Worm (Caenorhabditis elegans) whole organism, L4 larva: ENCODE data around the gene F29A7.6.

ENCODE experiments used
- D1046.2 ChIP-seq: fragments of 200-800 bp; sonication (Bioruptor generic); IDR thresholded peaks from 2 replicates; pipeline ENCODE4 v1.3.6; 2022; ENCODE audit warnings: missing genetic modification characterization, missing compliant biosample characterization
- F10B5.3 ChIP-seq: sonication (generic microtip); optimal IDR thresholded peaks from 2 replicates; lab custom pipeline; 2016; ENCODE audit warnings: mild to moderate bottlenecking, missing genetic modification characterization, missing compliant biosample characterization
- F26F4.8 ChIP-seq: fragments of 200-800 bp; sonication (Bioruptor generic); conservative IDR thresholded peaks from 2 replicates; pipeline ENCODE4 v1.3.6; 2022; ENCODE audit warnings: missing genetic modification characterization, missing compliant biosample characterization
- F37D6.2 ChIP-seq: sonication (generic microtip); optimal IDR thresholded peaks from 2 replicates; lab custom pipeline; 2016; ENCODE audit warnings: mild to moderate bottlenecking, missing genetic modification characterization, missing compliant biosample characterization
- F44E2.7 ChIP-seq: fragments of 200-800 bp; sonication (Bioruptor generic); IDR thresholded peaks from 2 replicates; pipeline ENCODE4 v2.1.2; 2022; ENCODE audit warnings: missing genetic modification characterization, missing compliant biosample characterization
- T26A8.4 ChIP-seq: fragments of 200-800 bp; sonication (Bioruptor generic); IDR thresholded peaks from 2 replicates; pipeline ENCODE4 v1.3.6; 2022; ENCODE audit warnings: missing genetic modification characterization, missing compliant biosample characterization
- Y105C5A.15 ChIP-seq: fragments of 200-800 bp; sonication (Bioruptor generic); IDR thresholded peaks from 2 replicates; pipeline ENCODE4 v1.3.6; 2022; ENCODE audit warnings: missing genetic modification characterization, missing compliant biosample characterization
- Y48G9A.11 ChIP-seq: fragments of 200-800 bp; sonication (Bioruptor generic); IDR thresholded peaks from 2 replicates; pipeline ENCODE4 v1.3.6; 2022; ENCODE audit warnings: missing genetic modification reagents, missing genetic modification characterization, missing compliant biosample characterization
- Y75B8A.6 ChIP-seq: fragments of 200-800 bp; sonication (Bioruptor generic); IDR thresholded peaks from 2 replicates; pipeline ENCODE4 v1.3.6; 2022; ENCODE audit warnings: missing genetic modification reagents, missing genetic modification characterization, missing compliant biosample characterization
- aha-1 ChIP-seq: fragments of 150-350 bp; peaks from one replicate; lab custom pipeline; 2014; ENCODE audit warnings: missing biosample characterization, missing genetic modification characterization
- arid-1 ChIP-seq: fragments of 200-800 bp; sonication (Bioruptor generic); conservative IDR thresholded peaks from 2 replicates; pipeline ENCODE4 v1.3.6; 2022; ENCODE audit warnings: missing genetic modification reagents, missing genetic modification characterization, missing compliant biosample characterization
- ceh-20 ChIP-seq: fragments of 200-800 bp; sonication (Bioruptor generic); IDR thresholded peaks from 2 replicates; pipeline ENCODE4 v1.3.6; 2022; ENCODE audit warnings: missing genetic modification reagents, missing genetic modification characterization, missing compliant biosample characterization
- ceh-44 ChIP-seq: fragments of 200-800 bp; sonication (Bioruptor generic); IDR thresholded peaks from 2 replicates; pipeline ENCODE4 v1.3.6; 2022; ENCODE audit warnings: missing genetic modification reagents, missing genetic modification characterization, missing compliant biosample characterization
- ces-1 ChIP-seq: fragments of 150-350 bp; sonication (generic microtip); optimal IDR thresholded peaks from 4 replicates; lab custom pipeline; 2014; ENCODE audit warnings: missing biosample characterization, missing genetic modification reagents, missing genetic modification characterization
- daf-16 ChIP-seq, 3 experiments: sonication (generic microtip); optimal IDR thresholded peaks; 2 replicates each; lab custom pipeline; 2016 to 2017; ENCODE audit warnings: missing genetic modification characterization in 3 of 3, missing genetic modification reagents in 3 of 3, mild to moderate bottlenecking in 2 of 3, missing compliant biosample characterization in 2 of 3, missing biosample characterization in 1 of 3, moderate library complexity in 1 of 3
- daf-19 ChIP-seq: fragments of 200-800 bp; sonication (Bioruptor generic); conservative IDR thresholded peaks from 2 replicates; pipeline ENCODE4 v1.3.6; 2022; ENCODE audit warnings: missing genetic modification characterization, missing compliant biosample characterization
- daf-8 ChIP-seq: fragments of 200-800 bp; sonication (Bioruptor generic); IDR thresholded peaks from 2 replicates; pipeline ENCODE4 v1.3.6; 2022; ENCODE audit warnings: missing genetic modification characterization, missing compliant biosample characterization
- dmd-6 ChIP-seq: fragments of 200-800 bp; sonication (Bioruptor generic); IDR thresholded peaks from 2 replicates; pipeline ENCODE4 v1.3.6; 2022; ENCODE audit warnings: missing genetic modification reagents, missing genetic modification characterization, missing compliant biosample characterization
- dmd-8 ChIP-seq: fragments of 200-800 bp; sonication (Bioruptor generic); IDR thresholded peaks from 2 replicates; pipeline ENCODE4 v1.3.6; 2022; ENCODE audit warnings: missing genetic modification characterization, missing compliant biosample characterization
- dmd-9 ChIP-seq: fragments of 200-800 bp; sonication (Bioruptor generic); IDR thresholded peaks from 2 replicates; pipeline ENCODE4 v1.3.6; 2022; ENCODE audit warnings: missing genetic modification reagents, missing genetic modification characterization, missing compliant biosample characterization
- egl-43 ChIP-seq: fragments of 200-800 bp; sonication (Bioruptor generic); IDR thresholded peaks from 2 replicates; pipeline ENCODE4 v1.3.6; 2022; ENCODE audit warnings: missing genetic modification reagents, missing genetic modification characterization, missing compliant biosample characterization
- fkh-10 ChIP-seq: fragments of 150-350 bp; optimal IDR thresholded peaks from 2 replicates; lab custom pipeline; 2014; ENCODE audit warnings: missing biosample characterization, missing genetic modification reagents, missing genetic modification characterization
- gei-8 ChIP-seq: fragments of 200-800 bp; sonication (Bioruptor generic); optimal IDR thresholded peaks from 2 replicates; lab custom pipeline; 2018; ENCODE audit warnings: mild to moderate bottlenecking, missing genetic modification characterization, missing compliant biosample characterization
- hlh-30 ChIP-seq: sonication (generic microtip); optimal IDR thresholded peaks from 2 replicates; lab custom pipeline; 2017; ENCODE audit warnings: antibody characterized with exemption, mild to moderate bottlenecking, missing genetic modification characterization, missing compliant biosample characterization; ENCODE audit not compliant: insufficient read depth
- lim-7 ChIP-seq: fragments of 200-800 bp; sonication (Bioruptor generic); IDR thresholded peaks from 2 replicates; pipeline ENCODE4 v1.3.6; 2022; ENCODE audit warnings: missing genetic modification characterization, missing compliant biosample characterization
- lin-1 ChIP-seq: fragments of 200-800 bp; sonication (Bioruptor generic); IDR thresholded peaks from 2 replicates; pipeline ENCODE4 v1.3.6; 2022; ENCODE audit warnings: missing genetic modification reagents, missing genetic modification characterization, missing compliant biosample characterization
- lin-13 ChIP-seq: fragments of 150-350 bp; optimal IDR thresholded peaks from 2 replicates; lab custom pipeline; 2014; ENCODE audit warnings: missing biosample characterization, missing genetic modification reagents, missing genetic modification characterization
- lin-29 ChIP-seq: fragments of 200-800 bp; sonication (Bioruptor generic); IDR thresholded peaks from 2 replicates; pipeline ENCODE4 v1.3.6; 2022; ENCODE audit warnings: missing genetic modification reagents, missing genetic modification characterization, missing compliant biosample characterization
- lin-38 ChIP-seq: fragments of 200-800 bp; sonication (Bioruptor generic); IDR thresholded peaks from 2 replicates; pipeline ENCODE4 v1.3.6; 2022; ENCODE audit warnings: missing genetic modification reagents, missing genetic modification characterization, missing compliant biosample characterization
- lir-3 ChIP-seq: sonication (generic microtip); optimal IDR thresholded peaks from 2 replicates; lab custom pipeline; 2016; ENCODE audit warnings: mild to moderate bottlenecking, missing genetic modification characterization, missing compliant biosample characterization
- madf-5 ChIP-seq, 2 experiments: fragments of 200-800 bp; sonication (Bioruptor generic); IDR thresholded peaks; 2 replicates each; pipeline ENCODE4 v1.3.6; 2022; ENCODE audit warnings: missing compliant biosample characterization in 2 of 2, missing genetic modification characterization in 2 of 2
- madf-9 ChIP-seq: fragments of 200-800 bp; sonication (Bioruptor generic); conservative IDR thresholded peaks from 2 replicates; pipeline ENCODE4 v1.3.6; 2022; ENCODE audit warnings: missing genetic modification reagents, missing genetic modification characterization, missing compliant biosample characterization
- mdt-29 ChIP-seq: fragments of 200-800 bp; sonication (Bioruptor generic); IDR thresholded peaks from 2 replicates; pipeline ENCODE4 v1.3.6; 2022; ENCODE audit warnings: missing genetic modification reagents, missing genetic modification characterization, missing compliant biosample characterization
- mes-2 ChIP-seq: sonication (generic microtip); optimal IDR thresholded peaks from 2 replicates; lab custom pipeline; 2016; ENCODE audit warnings: missing genotype, mild to moderate bottlenecking, missing genetic modification characterization, missing compliant biosample characterization; ENCODE audit not compliant: poor library complexity, severe bottlenecking
- mxl-2 ChIP-seq: fragments of 200-800 bp; sonication (Bioruptor generic); conservative IDR thresholded peaks from 2 replicates; pipeline ENCODE4 v1.3.6; 2022; ENCODE audit warnings: missing genetic modification reagents, missing genetic modification characterization, missing compliant biosample characterization
- nhr-11 ChIP-seq: fragments of 150-350 bp; optimal IDR thresholded peaks from 2 replicates; lab custom pipeline; 2014; ENCODE audit warnings: missing biosample characterization, missing genetic modification characterization
- nhr-41 ChIP-seq: fragments of 200-800 bp; sonication (Bioruptor generic); IDR thresholded peaks from 2 replicates; pipeline ENCODE4 v1.3.6; 2022; ENCODE audit warnings: missing genetic modification reagents, missing genetic modification characterization, missing compliant biosample characterization
- nhr-6 ChIP-seq: fragments of 150-350 bp; optimal IDR thresholded peaks from 2 replicates; lab custom pipeline; 2014; ENCODE audit warnings: missing biosample characterization, missing genetic modification characterization
- pqm-1 ChIP-seq: sonication (generic microtip); optimal IDR thresholded peaks from 2 replicates; lab custom pipeline; 2017; ENCODE audit warnings: missing biosample characterization, missing genetic modification characterization
- sdz-12 ChIP-seq: fragments of 200-800 bp; sonication (Bioruptor generic); optimal IDR thresholded peaks from 2 replicates; lab custom pipeline; 2018; ENCODE audit warnings: mild to moderate bottlenecking, missing genetic modification characterization, missing compliant biosample characterization
- set-16 ChIP-seq: fragments of 200-800 bp; sonication (Bioruptor generic); IDR thresholded peaks from 2 replicates; pipeline ENCODE4 v1.3.6; 2022; ENCODE audit warnings: missing genetic modification reagents, missing genetic modification characterization, missing compliant biosample characterization
- snpc-1.2 ChIP-seq: fragments of 200-800 bp; sonication (Bioruptor generic); IDR thresholded peaks from 2 replicates; pipeline ENCODE4 v1.3.6; 2022; ENCODE audit warnings: missing genetic modification reagents, missing genetic modification characterization, missing compliant biosample characterization
- spr-1 ChIP-seq: sonication (generic microtip); optimal IDR thresholded peaks from 2 replicates; lab custom pipeline; 2016; ENCODE audit warnings: mild to moderate bottlenecking, missing genetic modification characterization, missing compliant biosample characterization
- tra-1 ChIP-seq: fragments of 200-800 bp; sonication (Bioruptor generic); IDR thresholded peaks from 2 replicates; pipeline ENCODE4 v1.3.6; 2022; ENCODE audit warnings: missing genetic modification reagents, missing genetic modification characterization, missing compliant biosample characterization
- vab-7 ChIP-seq: fragments of 200-800 bp; sonication (Bioruptor generic); IDR thresholded peaks from 2 replicates; pipeline ENCODE4 v1.3.6; 2022; ENCODE audit warnings: missing genetic modification reagents, missing genetic modification characterization, missing compliant biosample characterization
- zag-1 ChIP-seq: fragments of 150-350 bp; optimal IDR thresholded peaks from 2 replicates; lab custom pipeline; 2014; ENCODE audit warnings: missing biosample characterization, missing genetic modification characterization
- zfp-2 ChIP-seq: sonication (generic microtip); optimal IDR thresholded peaks from 2 replicates; lab custom pipeline; 2016; ENCODE audit warnings: mild to moderate bottlenecking, missing genetic modification characterization, missing compliant biosample characterization
- zip-11 ChIP-seq: fragments of 200-800 bp; sonication (Bioruptor generic); IDR thresholded peaks from 2 replicates; pipeline ENCODE4 v1.3.6; 2022; ENCODE audit warnings: missing genetic modification characterization, missing compliant biosample characterization
- zip-2 ChIP-seq: fragments of 150-350 bp; optimal IDR thresholded peaks from 2 replicates; lab custom pipeline; 2014; ENCODE audit warnings: missing biosample characterization, missing genetic modification characterization
- ztf-11 ChIP-seq: fragments of 150-350 bp; optimal IDR thresholded peaks from 2 replicates; lab custom pipeline; 2014; ENCODE audit warnings: missing biosample characterization, missing genetic modification characterization

Gene F29A7.6

DNA sequence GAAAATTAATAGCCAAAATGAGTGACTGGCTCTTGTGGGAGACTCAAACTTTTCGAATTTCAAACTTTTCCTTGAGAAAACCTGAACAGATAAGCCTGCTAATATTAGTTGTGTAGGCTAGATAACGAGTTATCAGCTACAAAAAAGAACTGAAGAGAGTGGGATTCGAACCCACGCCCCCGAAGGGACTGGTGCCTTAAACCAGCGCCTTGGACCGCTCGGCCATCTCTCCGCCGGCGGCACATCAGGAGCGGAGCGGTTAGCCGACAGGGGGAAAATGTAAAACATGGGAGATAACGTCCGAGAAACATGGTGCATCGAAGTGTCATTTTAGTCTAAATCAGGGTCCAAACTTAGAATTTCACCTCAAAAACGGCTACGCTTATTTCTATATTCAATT lies 16.8 kb downstream of the F29A7.6 start:
- TF ChIP-seq madf-5 (GFP tag; IDR thresholded peaks at IDR 0.05; lab: Robert Waterston, UW) (no peak), fkh-10 (no peak), lin-1 (GFP tag; lab: Robert Waterston, UW) (no peak), zip-2 (tag; lab: Kevin White, UChicago) (no peak), mes-2 (tag; lab: Kevin White, UChicago) (peak; percentile 43), hlh-30 (tag; lab: Kevin White, UChicago) (no peak), F26F4.8 (GFP tag; lab: Robert Waterston, UW) (peak; percentile 64; the same call in 1 of the 2 replicates), daf-19 (no peak), ceh-20 (GFP tag; lab: Robert Waterston, UW) (peak; percentile 11; the same call in 1 of the 2 replicates), mdt-29 (GFP tag; lab: Robert Waterston, UW) (peak; percentile 52; the same call in 1 of the 2 replicates), Y48G9A.11 (GFP tag; lab: Robert Waterston, UW) (peak; percentile 66), gei-8 (no peak), snpc-1.2 (GFP tag; lab: Robert Waterston, UW) (peak; percentile 65), dmd-6 (GFP tag; lab: Robert Waterston, UW) (peak; percentile 29; the same call in 1 of the 2 replicates), nhr-6 (tag; lab: Kevin White, UChicago) (no peak), daf-16 (GFP tag; optimal IDR thresholded peaks at IDR 0.05; lab: Kevin White, UChicago) (no peak), daf-16 (tag; optimal IDR thresholded peaks at IDR 0.05; lab: Kevin White, UChicago) (peak; percentile 13), lim-7 (GFP tag; lab: Robert Waterston, UW) (peak; percentile 67; the same call in 1 of the 2 replicates), lin-38 (peak; percentile 63), daf-8 (no peak), lin-13 (GFP tag; lab: Kevin White, UChicago) (peak; percentile 46), D1046.2 (GFP tag; lab: Robert Waterston, UW) (0 out of 2 replicates have a peak, but pooled peaks have one; percentile 19), set-16 (peak; percentile 79), ztf-11 (tag; lab: Kevin White, UChicago) (no peak), arid-1 (no peak), tra-1 (0 out of 2 replicates have a peak, but pooled peaks have one; percentile 44), spr-1 (tag; lab: Kevin White, UChicago) (peak; percentile 6), vab-7 (GFP tag; lab: Robert Waterston, UW) (peak; percentile 45; the same call in 1 of the 2 replicates), dmd-9 (GFP tag; lab: Robert Waterston, UW) (peak; percentile 44; the same call in 1 of the 2 replicates), F37D6.2 (tag; lab: Kevin White, UChicago) (no peak), Y105C5A.15 (GFP tag; lab: Robert Waterston, UW) (0 out of 2 replicates have a peak, but pooled peaks have one; percentile 61), nhr-11 (tag; lab: Kevin White, UChicago) (no peak), pqm-1 (no peak), Y75B8A.6 (no peak), nhr-41 (0 out of 2 replicates have a peak, but pooled peaks have one; percentile 31), mxl-2 (no peak), egl-43 (GFP tag; lab: Robert Waterston, UW) (peak; percentile 82), F44E2.7 (0 out of 2 replicates have a peak, but pooled peaks have one; percentile 71), madf-9 (GFP tag; lab: Robert Waterston, UW) (no peak), aha-1 (tag; lab: Kevin White, UChicago) (peak; percentile 80), lir-3 (no peak), dmd-8 (0 out of 2 replicates have a peak, but pooled peaks have one; percentile 42)

ce11 chrII:2735192-2735591 lies 17.2 kb downstream of the F29A7.6 start, which contains the start of gene wdr-31:
Gene wdr-31, minus strand, starts transcription at chrII:2735292.
- TF ChIP-seq sdz-12 (GFP tag; lab: Kevin White, UChicago): no peak
- TF ChIP-seq D1046.2 (GFP tag; lab: Robert Waterston, UW): no peak
- no peak for TF ChIP-seq F10B5.3 (tag; lab: Kevin White, UChicago)
- no peak for TF ChIP-seq daf-16 (GFP tag; optimal IDR thresholded peaks at IDR 0.05; lab: Kevin White, UChicago)
- TF ChIP-seq daf-16 (tag; optimal IDR thresholded peaks at IDR 0.05; lab: Kevin White, UChicago): no peak
- TF ChIP-seq zfp-2 (tag; lab: Kevin White, UChicago): no peak
- TF ChIP-seq nhr-41: no peak
- TF ChIP-seq vab-7 (GFP tag; lab: Robert Waterston, UW): no peak
- no peak for TF ChIP-seq lin-29
- no peak for TF ChIP-seq ces-1 (GFP tag; lab: Kevin White, UChicago)
- TF ChIP-seq T26A8.4 (GFP tag; lab: Robert Waterston, UW): no peak
- TF ChIP-seq lim-7 (GFP tag; lab: Robert Waterston, UW): no peak
- no peak for TF ChIP-seq ceh-44
- TF ChIP-seq zag-1 (tag; lab: Kevin White, UChicago): no peak
- no peak for TF ChIP-seq Y105C5A.15 (GFP tag; lab: Robert Waterston, UW)
- no peak for TF ChIP-seq fkh-10
- TF ChIP-seq zip-11 (GFP tag; lab: Robert Waterston, UW): no peak
- no peak for TF ChIP-seq arid-1
